Worm (Caenorhabditis elegans): ENCODE data around the gene aat-7.

ce11 chrII:1374486-1374885 lies 12.2 kb upstream of the aat-7 start:
- TF ChIP-seq unc-62 (GFP tag; optimal IDR thresholded peaks at IDR 0.05) (no peak), nhr-28 (tag; optimal IDR thresholded peaks at IDR 0.05) (no peak), lsy-2 (tag; optimal IDR thresholded peaks at IDR 0.05) (no peak), nhr-237 (tag; optimal IDR thresholded peaks at IDR 0.05) (no peak), nhr-76 (tag; optimal IDR thresholded peaks at IDR 0.05) (no peak), zip-8 (tag; optimal IDR thresholded peaks at IDR 0.05) (no peak), lin-13 (tag; optimal IDR thresholded peaks at IDR 0.05) (no peak), elt-1 (tag; optimal IDR thresholded peaks at IDR 0.05; ENCODE audit: borderline replicate concordance, insufficient read depth) (no peak)

All from whole organism, mixed stage, embryonic.